Fruit fly (Drosophila melanogaster) whole organism, embryonic: ENCODE results near the gene CG15040.

Source experiments
- CG14014 ChIP-seq: fragments of 200-800 bp; sonication (Bioruptor generic); IDR thresholded peaks from 2 replicates; pipeline ENCODE4 v1.3.6; 2022; ENCODE audit warnings: missing biosample characterization, missing genetic modification characterization
- CG18599 ChIP-seq: fragments of 200-800 bp; sonication (Bioruptor generic); optimal IDR thresholded peaks from 3 replicates; lab custom pipeline; 2017; ENCODE audit warnings: missing biosample characterization, missing genetic modification characterization, mild to moderate bottlenecking, moderate library complexity, missing genetic modification reagents
- CG31441 ChIP-seq: fragments of 200-800 bp; sonication (Bioruptor generic); IDR thresholded peaks from 2 replicates; pipeline ENCODE4 v1.3.6; 2022; ENCODE audit warnings: missing biosample characterization, missing genetic modification characterization
- CG6272 ChIP-seq: fragments of 200-800 bp; sonication (Bioruptor generic); IDR thresholded peaks from 2 replicates; pipeline ENCODE4 v1.3.6; 2022; ENCODE audit warnings: missing biosample characterization, missing genetic modification characterization
- Scr ChIP-seq: fragments of 200-800 bp; sonication (Bioruptor generic); IDR thresholded peaks from 2 replicates; pipeline ENCODE4 v1.3.6; 2022; ENCODE audit warnings: missing biosample characterization, missing genetic modification characterization; ENCODE audit not compliant: partially characterized antibody
- crol ChIP-seq: fragments of 200-800 bp; sonication (Bioruptor generic); IDR thresholded peaks from 2 replicates; pipeline ENCODE4 v1.3.6; 2022; ENCODE audit warnings: missing biosample characterization, missing genetic modification characterization
- hb ChIP-seq: fragments of 200-800 bp; sonication (Bioruptor generic); IDR thresholded peaks from 3 replicates; pipeline ENCODE4 v1.3.6; 2022; ENCODE audit warnings: missing biosample characterization, missing genetic modification characterization; ENCODE audit not compliant: partially characterized antibody
- mld ChIP-seq: fragments of 200-800 bp; sonication (Bioruptor generic); IDR thresholded peaks from 3 replicates; pipeline ENCODE4 v1.3.6; 2022; ENCODE audit warnings: missing biosample characterization, missing genetic modification characterization; ENCODE audit not compliant: partially characterized antibody
- phol ChIP-seq: fragments of 200-800 bp; sonication (Bioruptor generic); optimal IDR thresholded peaks from 3 replicates; lab custom pipeline; 2018; ENCODE audit warnings: missing biosample characterization, mild to moderate bottlenecking, missing genetic modification characterization, moderate library complexity
- sens-2 ChIP-seq: fragments of 200-800 bp; sonication (Bioruptor generic); IDR thresholded peaks from 2 replicates; pipeline ENCODE4 v1.3.6; 2022; ENCODE audit warnings: missing biosample characterization, missing genetic modification characterization

DNA sequence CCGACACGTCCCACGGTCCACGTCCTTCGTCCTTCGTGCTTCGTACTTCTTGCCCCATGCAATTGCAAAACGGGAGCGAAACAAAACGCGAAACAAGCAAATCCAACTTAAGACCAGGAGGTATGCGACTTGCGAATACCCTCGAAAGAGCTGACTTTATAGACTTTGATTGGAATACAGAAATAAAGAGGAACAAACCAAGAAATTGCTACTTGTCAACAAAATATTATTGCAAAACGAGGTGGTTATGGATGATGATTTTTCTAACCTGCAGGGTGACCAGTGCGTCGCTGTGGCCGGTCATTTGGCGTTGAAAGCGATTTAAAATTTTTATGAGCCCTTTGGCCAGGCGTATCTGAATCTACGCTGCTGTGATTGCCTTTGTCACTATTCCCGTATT lies 4.0 kb downstream of the CG15040 start:
- TF ChIP-seq mld (GFP tag; lab: Robert Waterston, UW) (no peak), CG6272 (GFP tag; lab: Robert Waterston, UW) (no peak), phol (tag; lab: Kevin White, UChicago) (peak; percentile 38), sens-2 (GFP tag; lab: Robert Waterston, UW) (no peak), Scr (no peak), CG14014 (GFP tag; lab: Robert Waterston, UW) (0 out of 2 replicates have a peak, but pooled peaks have one; percentile 20), hb (GFP tag; lab: Robert Waterston, UW) (no peak), CG31441 (GFP tag; lab: Robert Waterston, UW) (no peak), crol (GFP tag; lab: Robert Waterston, UW) (no peak), CG18599 (GFP tag; lab: Kevin White, UChicago) (peak; percentile 55)
